Fruit fly (Drosophila melanogaster): ENCODE results near the gene CG14618.
A peak's percentile ranks its signal among the peaks of the same experiment; 100 is the strongest.

CG14618 gene

dm6 chrX:22479207-22479820 lies 5.8 kb downstream of the CG14618 start:
- TF ChIP-seq net (GFP tag; optimal IDR thresholded peaks at IDR 0.05) (peak; percentile 59), CG34406 (GFP tag; optimal IDR thresholded peaks at IDR 0.05) (peak; percentile 68), Sox14 (GFP tag; optimal IDR thresholded peaks at IDR 0.05) (peak; percentile 65), CG10669 (GFP tag; optimal IDR thresholded peaks at IDR 0.05) (peak; percentile 42), achi (GFP tag; optimal IDR thresholded peaks at IDR 0.05) (peak; percentile 67), CG32006 (GFP tag; optimal IDR thresholded peaks at IDR 0.05) (peak; percentile 73), Gug (GFP tag; IDR thresholded peaks at IDR 0.05) (peak; percentile 32; the same call in 1 of the 2 replicates), eg (GFP tag; IDR thresholded peaks at IDR 0.05) (peak; percentile 50; the same call in 1 of the 3 replicates), lz (GFP tag; optimal IDR thresholded peaks at IDR 0.05) (peak; percentile 78), vri (GFP tag; optimal IDR thresholded peaks at IDR 0.05) (no peak), ss (GFP tag; optimal IDR thresholded peaks at IDR 0.05) (peak; percentile 16 to 26), CG6163 (GFP tag; IDR thresholded peaks at IDR 0.05) (peak; percentile 29; the same call in 1 of the 3 replicates), OdsH (GFP tag; optimal IDR thresholded peaks at IDR 0.05) (peak; percentile 69), Ets21C (GFP tag; optimal IDR thresholded peaks at IDR 0.05) (peak; percentile 34), Hr39 (GFP tag; optimal IDR thresholded peaks at IDR 0.05) (peak; percentile 67), CG1621 (tag; optimal IDR thresholded peaks at IDR 0.05) (peak; percentile 3), fd59A (GFP tag; optimal IDR thresholded peaks at IDR 0.05) (no peak), CG3919 (GFP tag; optimal IDR thresholded peaks at IDR 0.05) (peak; percentile 68), svp (GFP tag) (peak; percentile 87), CG3032 (tag; optimal IDR thresholded peaks at IDR 0.05) (peak; percentile 35), Eip93F (GFP tag; optimal IDR thresholded peaks at IDR 0.05) (no peak), salr (GFP tag; optimal IDR thresholded peaks at IDR 0.05) (peak in 1 of 2 experiments; percentile 49), CG11294 (GFP tag; IDR thresholded peaks at IDR 0.05) (peak; percentile 45; the same call in 1 of the 2 replicates), CG6792 (GFP tag; optimal IDR thresholded peaks at IDR 0.05) (peak; percentile 61), CG6808 (GFP tag; optimal IDR thresholded peaks at IDR 0.05) (peak; percentile 22), Sox102F (GFP tag; optimal IDR thresholded peaks at IDR 0.05) (peak; percentile 70), CG9139 (GFP tag; optimal IDR thresholded peaks at IDR 0.05) (no peak), CG6276 (GFP tag; optimal IDR thresholded peaks at IDR 0.05) (peak; percentile 72), CG10631 (GFP tag; optimal IDR thresholded peaks at IDR 0.05) (peak; percentile 42), CG8119 (GFP tag; IDR thresholded peaks at IDR 0.05) (peak; percentile 77), Hr4 (GFP tag; optimal IDR thresholded peaks at IDR 0.05) (peak; percentile 68), dac (GFP tag; optimal IDR thresholded peaks at IDR 0.05) (peak; percentile 1), Eip75B (GFP tag; optimal IDR thresholded peaks at IDR 0.05) (peak; percentile 72), Smox (GFP tag; optimal IDR thresholded peaks at IDR 0.05) (peak; percentile 66), esn (GFP tag; optimal IDR thresholded peaks at IDR 0.05) (peak; percentile 81), CG6854 (GFP tag; optimal IDR thresholded peaks at IDR 0.05) (no peak), CG8632 (GFP tag; optimal IDR thresholded peaks at IDR 0.05) (peak; percentile 70), CG31627 (GFP tag; optimal IDR thresholded peaks at IDR 0.05) (peak; percentile 63), CG7368 (GFP tag; optimal IDR thresholded peaks at IDR 0.05) (peak; percentile 17), dsx (GFP tag; optimal IDR thresholded peaks at IDR 0.05; ENCODE audit: poor library complexity, severe bottlenecking) (peak; percentile 16), Eip78C (GFP tag) (peak; percentile 88), acj6 (GFP tag; optimal IDR thresholded peaks at IDR 0.05) (peak; percentile 63), fd85E (GFP tag; optimal IDR thresholded peaks at IDR 0.05) (no peak), topi (GFP tag; optimal IDR thresholded peaks at IDR 0.05) (peak; percentile 82), CG11902 (GFP tag; optimal IDR thresholded peaks at IDR 0.05) (peak; percentile 41), CG11762 (GFP tag; optimal IDR thresholded peaks at IDR 0.05; ENCODE audit: insufficient read depth) (peak; percentile 28), Blimp-1 (GFP tag; optimal IDR thresholded peaks at IDR 0.05) (peak; percentile 44), Hr38 (GFP tag; optimal IDR thresholded peaks at IDR 0.05) (no peak), CG4318 (GFP tag; optimal IDR thresholded peaks at IDR 0.05) (peak; percentile 11), Met (GFP tag; optimal IDR thresholded peaks at IDR 0.05) (peak; percentile 82), pdm3 (GFP tag; optimal IDR thresholded peaks at IDR 0.05) (peak; percentile 61)

All from whole organism, prepupa.